Worm (Caenorhabditis elegans): Measurements from ENCODE around the gene svh-5.

Gene svh-5

DNA sequence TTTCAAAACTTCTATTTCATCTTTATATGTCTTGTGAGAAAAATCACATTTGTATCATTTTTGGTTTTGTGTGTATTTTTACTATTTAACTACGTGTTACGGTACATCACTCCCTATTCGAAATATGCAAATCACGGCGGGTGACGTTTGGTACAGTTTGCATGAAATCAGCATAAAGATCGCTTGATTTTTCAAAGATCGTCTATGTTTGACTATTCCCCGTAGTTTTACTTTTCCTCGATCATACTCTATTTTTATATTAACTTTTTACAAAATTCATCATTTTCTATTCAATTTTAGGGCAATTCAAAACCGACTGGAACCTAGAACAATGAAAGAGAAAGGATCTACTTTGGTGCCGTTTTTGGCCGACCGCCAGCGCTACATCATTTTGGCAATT, 47.0 kb downstream of the svh-5 start, which contains the start of gene Y15E3A.4:
Gene Y15E3A.4 (plus strand): TSS at position 301 of the 400 bp plus-strand sequence.
- TF ChIP-seq tbx-37 (GFP tag; conservative IDR thresholded peaks at IDR 0.05) (no peak), scrt-1 (GFP tag; IDR thresholded peaks at IDR 0.05) (no peak)

DNA sequence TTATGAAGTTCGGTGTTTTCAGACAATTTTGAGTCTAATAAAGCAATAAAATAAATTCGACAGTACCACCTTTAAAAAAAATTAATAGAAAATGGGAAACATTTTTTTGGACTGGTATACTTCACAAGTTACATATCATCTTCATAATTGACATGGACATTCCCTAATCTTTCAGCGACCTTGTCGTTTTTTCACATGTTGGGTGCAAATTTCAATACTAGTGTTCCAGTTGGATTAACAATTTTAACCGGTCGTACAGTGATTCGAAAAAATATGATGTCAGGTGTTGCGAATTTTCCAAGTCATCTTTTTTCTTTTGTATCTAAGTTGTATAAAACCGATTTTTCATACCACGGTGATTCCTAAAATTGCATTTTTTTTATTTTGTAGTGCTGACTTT, 49.3 kb downstream of the svh-5 start:
- TF ChIP-seq tra-4 (tag; optimal IDR thresholded peaks at IDR 0.05) (no peak), ceh-13 (GFP tag; optimal IDR thresholded peaks at IDR 0.05) (no peak), tbx-11 (GFP tag; IDR thresholded peaks at IDR 0.05) (no peak), ama-1 (optimal IDR thresholded peaks at IDR 0.05) (no peak), hmbx-1 (tag; optimal IDR thresholded peaks at IDR 0.05) (no peak), hmg-4 (GFP tag; optimal IDR thresholded peaks at IDR 0.05) (no peak), F13C5.2 (tag; optimal IDR thresholded peaks at IDR 0.05) (no peak), scrt-1 (GFP tag; IDR thresholded peaks at IDR 0.05) (no peak)

DNA sequence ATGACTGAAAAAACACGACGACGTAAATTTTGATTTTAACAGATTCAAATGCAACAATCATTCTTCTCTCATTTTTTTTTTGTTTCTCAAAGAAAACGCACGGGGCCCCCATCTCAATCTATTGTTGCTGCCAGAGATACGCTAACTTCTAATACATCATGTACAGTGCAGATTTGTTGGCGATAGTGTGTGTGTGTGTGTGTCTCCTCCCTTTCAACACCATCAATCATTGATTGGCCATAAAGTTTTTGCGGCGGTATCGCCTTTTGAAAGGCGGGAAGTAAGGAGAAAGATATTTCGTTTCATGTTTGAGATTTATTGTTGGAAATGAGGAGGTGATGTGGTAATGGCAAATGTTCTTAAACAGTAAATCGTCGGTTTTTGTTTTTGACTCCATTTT, 50.4 kb downstream of the svh-5 start:
- TF ChIP-seq sea-1 (GFP tag; conservative IDR thresholded peaks at IDR 0.05) (no peak), flt-1 (GFP tag; IDR thresholded peaks at IDR 0.05) (no peak)

DNA sequence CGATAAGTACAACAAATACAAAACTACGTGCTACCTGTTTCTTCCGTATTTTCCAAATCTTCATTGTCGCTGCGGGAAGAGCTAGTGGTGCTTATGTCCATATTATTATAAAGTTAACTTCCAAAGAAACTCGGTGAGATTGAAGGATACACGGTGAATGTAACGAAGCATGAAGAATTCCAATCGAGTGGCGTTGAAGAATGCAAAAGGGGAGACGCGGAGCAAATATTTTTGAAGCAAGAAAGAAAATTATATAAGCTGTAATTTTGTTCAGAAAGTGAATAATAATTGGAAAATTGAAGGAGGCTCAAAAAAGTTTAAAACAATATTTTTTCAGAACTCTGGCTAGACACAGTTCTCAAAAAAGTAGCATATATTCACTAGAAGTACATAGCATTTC, 51.9 kb downstream of the svh-5 start, which contains the start of gene Y15E3A.3:
Gene Y15E3A.3 (minus strand): TSS at position 101 of the 400 bp plus-strand sequence.
- TF ChIP-seq tbx-11 (GFP tag; IDR thresholded peaks at IDR 0.05): no peak
- no peak for TF ChIP-seq flt-1 (GFP tag; IDR thresholded peaks at IDR 0.05)
- TF ChIP-seq tra-4 (tag; optimal IDR thresholded peaks at IDR 0.05): no peak
- TF ChIP-seq scrt-1 (GFP tag; IDR thresholded peaks at IDR 0.05): no peak
- TF ChIP-seq hmbx-1 (tag; optimal IDR thresholded peaks at IDR 0.05): no peak
- no peak for TF ChIP-seq hmg-4 (GFP tag; optimal IDR thresholded peaks at IDR 0.05)

DNA sequence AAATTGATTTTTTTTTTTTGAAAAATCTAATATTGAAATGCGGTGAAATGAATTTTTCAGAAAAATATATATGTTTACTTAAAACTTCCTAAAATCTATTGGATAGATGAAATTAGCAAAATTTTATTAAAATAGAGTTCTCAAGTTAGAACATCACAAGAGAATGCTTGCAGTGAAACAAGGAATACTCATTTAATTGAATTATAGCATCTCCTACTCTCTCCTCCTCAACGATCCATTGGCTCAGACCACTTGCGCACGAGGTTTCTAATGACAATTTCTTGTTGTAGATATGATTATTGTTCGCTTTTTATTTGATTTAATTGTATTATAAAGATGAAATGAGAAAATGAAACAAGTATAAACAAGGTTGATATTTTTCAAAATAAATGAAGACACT, 55.8 kb downstream of the svh-5 start:
- TF ChIP-seq tra-4 (tag; optimal IDR thresholded peaks at IDR 0.05) (no peak), aly-1 (tag; optimal IDR thresholded peaks at IDR 0.05) (no peak), F13C5.2 (tag; optimal IDR thresholded peaks at IDR 0.05) (no peak), ets-7 (tag; optimal IDR thresholded peaks at IDR 0.05) (no peak), hnd-1 (tag; optimal IDR thresholded peaks at IDR 0.05) (no peak)

DNA sequence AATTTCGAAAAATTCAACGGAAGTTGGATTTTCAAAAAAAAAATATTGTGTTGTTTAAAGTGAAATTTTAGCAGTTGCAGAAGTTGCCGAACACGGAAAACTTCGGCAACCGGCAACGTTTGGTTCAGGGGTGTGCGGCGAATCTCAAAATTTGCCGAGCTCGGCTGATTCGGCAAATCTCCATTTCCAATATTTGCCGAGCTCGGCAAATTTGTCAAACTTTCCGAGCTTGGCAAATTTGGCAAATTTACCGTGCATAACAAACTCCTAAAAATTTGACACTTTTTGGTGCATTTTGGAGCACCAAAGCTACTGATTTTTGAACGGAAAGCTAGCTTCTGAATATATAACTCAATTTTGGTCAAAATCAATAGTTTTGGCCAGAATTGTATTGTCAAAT, 56.4 kb downstream of the svh-5 start:
- TF ChIP-seq pes-1 (GFP tag; IDR thresholded peaks at IDR 0.05) (no peak), tra-4 (tag; optimal IDR thresholded peaks at IDR 0.05) (no peak), B0310.2 (tag; optimal IDR thresholded peaks at IDR 0.05) (no peak), aly-1 (tag; optimal IDR thresholded peaks at IDR 0.05) (no peak), ets-7 (tag; optimal IDR thresholded peaks at IDR 0.05) (no peak), flt-1 (GFP tag; IDR thresholded peaks at IDR 0.05) (no peak), scrt-1 (GFP tag; IDR thresholded peaks at IDR 0.05) (no peak), tbx-37 (GFP tag; conservative IDR thresholded peaks at IDR 0.05) (no peak), F13C5.2 (tag; optimal IDR thresholded peaks at IDR 0.05) (no peak), hmg-4 (GFP tag; optimal IDR thresholded peaks at IDR 0.05) (no peak), hmbx-1 (tag; optimal IDR thresholded peaks at IDR 0.05) (no peak), sea-1 (GFP tag; conservative IDR thresholded peaks at IDR 0.05) (no peak), ceh-36 (tag; optimal IDR thresholded peaks at IDR 0.05) (no peak), hnd-1 (tag; optimal IDR thresholded peaks at IDR 0.05) (no peak), tbx-11 (GFP tag; IDR thresholded peaks at IDR 0.05) (no peak), ama-1 (optimal IDR thresholded peaks at IDR 0.05) (no peak)

Measured in whole organism, early embryonic.